Fruit fly (Drosophila melanogaster) S2 (cell line): ENCODE results near the gene CG6013.

ENCODE experiments used
- CG8478 ChIP-seq: fragments of >200 bp; optimal IDR thresholded peaks from 2 replicates; lab custom pipeline; 2018
- CTCF ChIP-seq, 2 experiments: fragments of >200 bp; optimal IDR thresholded peaks; 2 replicates each; lab custom pipeline; 2018

dm6 chr3R:18988957-18989818 lies 42.1 kb upstream of the CG6013 start:
- no peak for TF ChIP-seq CG8478 (lab: Kevin White, UChicago)
- TF ChIP-seq CTCF (optimal IDR thresholded peaks at IDR 0.05; lab: Kevin White, UChicago) = no peak
